Fruit fly (Drosophila melanogaster) whole organism, prepupa: ENCODE measurements around the gene CG6481.

Experiments
- CG10631 ChIP-seq: fragments of 200-800 bp; sonication (Bioruptor generic); optimal IDR thresholded peaks from 2 replicates; lab custom pipeline; 2016; ENCODE audit warnings: missing biosample characterization, missing genetic modification characterization
- CG10669 ChIP-seq: fragments of 200-800 bp; sonication (Bioruptor generic); optimal IDR thresholded peaks from 3 replicates; lab custom pipeline; 2018; ENCODE audit warnings: missing biosample characterization, mild to moderate bottlenecking, missing genetic modification characterization, moderate library complexity
- CG11294 ChIP-seq: fragments of 200-800 bp; sonication (Bioruptor generic); IDR thresholded peaks from 2 replicates; pipeline ENCODE4 v1.3.6; 2022; ENCODE audit warnings: missing biosample characterization, missing genetic modification characterization
- CG11762 ChIP-seq: fragments of 200-800 bp; sonication (Bioruptor generic); optimal IDR thresholded peaks from 3 replicates; lab custom pipeline; 2016; ENCODE audit warnings: missing biosample characterization, missing genetic modification characterization; ENCODE audit not compliant: insufficient read depth
- CG15336 ChIP-seq: fragments of 200-800 bp; sonication (Bioruptor generic); IDR thresholded peaks from 2 replicates; pipeline ENCODE4 v1.3.6; 2022; ENCODE audit warnings: missing biosample characterization, missing genetic modification characterization
- CG1621 ChIP-seq: fragments of 200-800 bp; sonication (Bioruptor generic); optimal IDR thresholded peaks from 3 replicates; lab custom pipeline; 2018; ENCODE audit warnings: missing biosample characterization, mild to moderate bottlenecking, missing genetic modification characterization
- CG16779 ChIP-seq: fragments of 200-800 bp; sonication (Bioruptor generic); optimal IDR thresholded peaks from 3 replicates; lab custom pipeline; 2017; ENCODE audit warnings: missing biosample characterization, mild to moderate bottlenecking, missing genetic modification characterization
- CG3032 ChIP-seq: fragments of 200-800 bp; optimal IDR thresholded peaks from 2 replicates; lab custom pipeline; 2019; ENCODE audit warnings: missing biosample characterization, mild to moderate bottlenecking, missing genetic modification characterization, moderate library complexity
- CG31627 ChIP-seq: fragments of 200-800 bp; sonication (Bioruptor generic); optimal IDR thresholded peaks from 3 replicates; lab custom pipeline; 2016; ENCODE audit warnings: missing biosample characterization, missing genetic modification characterization
- CG32006 ChIP-seq: fragments of 200-800 bp; sonication (Bioruptor generic); optimal IDR thresholded peaks from 3 replicates; lab custom pipeline; 2017; ENCODE audit warnings: missing biosample characterization, mild to moderate bottlenecking, missing genetic modification characterization
- CG34406 ChIP-seq: fragments of 200-800 bp; sonication (Bioruptor generic); optimal IDR thresholded peaks from 3 replicates; lab custom pipeline; 2016; ENCODE audit warnings: missing biosample characterization, missing genetic modification characterization
- CG3919 ChIP-seq: fragments of 200-800 bp; sonication (Bioruptor generic); optimal IDR thresholded peaks from 3 replicates; lab custom pipeline; 2016; ENCODE audit warnings: missing biosample characterization, missing genetic modification characterization
- CG4318 ChIP-seq: fragments of 200-800 bp; sonication (Bioruptor generic); optimal IDR thresholded peaks from 3 replicates; lab custom pipeline; 2017; ENCODE audit warnings: missing biosample characterization, mild to moderate bottlenecking, missing genetic modification characterization
- CG6276 ChIP-seq: fragments of 200-800 bp; sonication (Bioruptor generic); optimal IDR thresholded peaks from 2 replicates; lab custom pipeline; 2017; ENCODE audit warnings: missing biosample characterization, mild to moderate bottlenecking, missing genetic modification characterization
- CG6792 ChIP-seq: fragments of 200-800 bp; sonication (Bioruptor generic); optimal IDR thresholded peaks from 3 replicates; lab custom pipeline; 2016; ENCODE audit warnings: missing biosample characterization, missing genetic modification characterization
- CG6854 ChIP-seq: fragments of 200-800 bp; sonication (Bioruptor generic); optimal IDR thresholded peaks from 2 replicates; lab custom pipeline; 2017; ENCODE audit warnings: missing biosample characterization, mild to moderate bottlenecking, missing genetic modification characterization
- CG8119 ChIP-seq: fragments of 200-800 bp; sonication (Bioruptor generic); IDR thresholded peaks from 3 replicates; pipeline ENCODE4 v1.3.6; 2022; ENCODE audit warnings: missing biosample characterization, missing genetic modification characterization
- CG8319 ChIP-seq: fragments of 200-800 bp; sonication (Bioruptor generic); optimal IDR thresholded peaks from 3 replicates; lab custom pipeline; 2016; ENCODE audit warnings: missing biosample characterization, missing genetic modification characterization
- Eip75B ChIP-seq: fragments of 200-800 bp; sonication (Bioruptor generic); optimal IDR thresholded peaks from 3 replicates; lab custom pipeline; 2016; ENCODE audit warnings: missing biosample characterization, missing genetic modification characterization
- Eip78C ChIP-seq: fragments of 200-800 bp; sonication (Bioruptor generic); peaks from one replicate; lab custom pipeline; 2016; ENCODE audit warnings: missing biosample characterization, missing genetic modification characterization
- Eip93F ChIP-seq: fragments of 200-800 bp; sonication (Bioruptor generic); optimal IDR thresholded peaks from 2 replicates; lab custom pipeline; 2016; ENCODE audit warnings: missing biosample characterization, mild to moderate bottlenecking, missing genetic modification characterization
- Ets21C ChIP-seq: fragments of 200-800 bp; sonication (Bioruptor generic); optimal IDR thresholded peaks from 3 replicates; lab custom pipeline; 2016; ENCODE audit warnings: missing biosample characterization, missing genetic modification characterization
- Gug ChIP-seq: fragments of 200-800 bp; sonication (Bioruptor generic); IDR thresholded peaks from 2 replicates; pipeline ENCODE4 v1.3.6; 2022; ENCODE audit warnings: missing biosample characterization, missing genetic modification characterization
- Hr38 ChIP-seq: sonication (Bioruptor generic); optimal IDR thresholded peaks from 2 replicates; lab custom pipeline; 2016; ENCODE audit warnings: missing biosample characterization, missing genetic modification characterization
- Lpt ChIP-seq: fragments of 200-800 bp; sonication (Bioruptor generic); optimal IDR thresholded peaks from 3 replicates; lab custom pipeline; 2016; ENCODE audit warnings: missing biosample characterization, missing genetic modification characterization
- OdsH ChIP-seq: fragments of 200-800 bp; sonication (Bioruptor generic); optimal IDR thresholded peaks from 3 replicates; lab custom pipeline; 2016; ENCODE audit warnings: missing biosample characterization, missing genetic modification characterization
- Smox ChIP-seq: fragments of 200-800 bp; sonication (Bioruptor generic); optimal IDR thresholded peaks from 3 replicates; lab custom pipeline; 2016; ENCODE audit warnings: missing biosample characterization, missing genetic modification characterization
- Sox102F ChIP-seq: fragments of 200-800 bp; sonication (Bioruptor generic); optimal IDR thresholded peaks from 2 replicates; lab custom pipeline; 2016; ENCODE audit warnings: missing biosample characterization, mild to moderate bottlenecking, missing genetic modification characterization
- Sox15 ChIP-seq: fragments of 200-800 bp; sonication (Bioruptor generic); optimal IDR thresholded peaks from 3 replicates; lab custom pipeline; 2016; ENCODE audit warnings: missing biosample characterization, missing genetic modification characterization
- achi ChIP-seq: fragments of 200-800 bp; sonication (Bioruptor generic); optimal IDR thresholded peaks from 3 replicates; lab custom pipeline; 2016; ENCODE audit warnings: missing biosample characterization, missing genetic modification characterization
- acj6 ChIP-seq: fragments of 200-800 bp; sonication (Bioruptor generic); optimal IDR thresholded peaks from 3 replicates; lab custom pipeline; 2016; ENCODE audit warnings: missing biosample characterization, missing genetic modification characterization
- cyc ChIP-seq: fragments of 200-800 bp; sonication (Bioruptor generic); optimal IDR thresholded peaks from 3 replicates; lab custom pipeline; 2016; ENCODE audit warnings: missing biosample characterization, missing genetic modification characterization
- dac ChIP-seq: fragments of 200-800 bp; sonication (Bioruptor generic); optimal IDR thresholded peaks from 2 replicates; lab custom pipeline; 2017; ENCODE audit warnings: missing biosample characterization, mild to moderate bottlenecking, missing genetic modification characterization
- dsx ChIP-seq: fragments of 200-800 bp; optimal IDR thresholded peaks from 3 replicates; lab custom pipeline; 2019; ENCODE audit warnings: missing biosample characterization, mild to moderate bottlenecking, missing genetic modification characterization, moderate library complexity; ENCODE audit not compliant: poor library complexity, severe bottlenecking
- eg ChIP-seq: fragments of 200-800 bp; sonication (Bioruptor generic); IDR thresholded peaks from 3 replicates; pipeline ENCODE4 v1.3.6; 2022; ENCODE audit warnings: missing biosample characterization, missing genetic modification characterization
- esn ChIP-seq: fragments of 200-800 bp; sonication (Bioruptor generic); optimal IDR thresholded peaks from 2 replicates; lab custom pipeline; 2016; ENCODE audit warnings: missing biosample characterization, mild to moderate bottlenecking, missing genetic modification characterization, moderate library complexity
- fd85E ChIP-seq: fragments of 200-800 bp; sonication (Bioruptor generic); optimal IDR thresholded peaks from 3 replicates; lab custom pipeline; 2016; ENCODE audit warnings: missing biosample characterization, missing genetic modification characterization
- lz ChIP-seq: fragments of 200-800 bp; sonication (Bioruptor generic); optimal IDR thresholded peaks from 3 replicates; lab custom pipeline; 2016; ENCODE audit warnings: missing biosample characterization, missing genetic modification characterization
- net ChIP-seq: fragments of 200-800 bp; sonication (Bioruptor generic); optimal IDR thresholded peaks from 3 replicates; lab custom pipeline; 2016; ENCODE audit warnings: missing biosample characterization, missing genetic modification characterization
- pdm3 ChIP-seq: fragments of 200-800 bp; sonication (Bioruptor generic); optimal IDR thresholded peaks from 3 replicates; lab custom pipeline; 2016; ENCODE audit warnings: missing biosample characterization, missing genetic modification characterization
- salr ChIP-seq, 2 experiments: fragments of 200-800 bp; sonication (Bioruptor generic); optimal IDR thresholded peaks; 3 replicates each; lab custom pipeline; 2016 to 2018; ENCODE audit warnings: missing biosample characterization in 2 of 2, missing genetic modification characterization in 2 of 2, mild to moderate bottlenecking in 1 of 2
- spab ChIP-seq: fragments of 200-800 bp; sonication (Bioruptor generic); optimal IDR thresholded peaks from 2 replicates; lab custom pipeline; 2017; ENCODE audit warnings: missing biosample characterization, mild to moderate bottlenecking, missing genetic modification characterization, missing genetic modification reagents
- ss ChIP-seq, 2 experiments: fragments of 200-800 bp; sonication (Bioruptor generic); optimal IDR thresholded peaks; 2 replicates in 1 of 2; 3 replicates in 1 of 2; lab custom pipeline; 2017 to 2018; ENCODE audit warnings: mild to moderate bottlenecking in 2 of 2, missing biosample characterization in 2 of 2, missing genetic modification characterization in 2 of 2, moderate library complexity in 1 of 2
- svp ChIP-seq: fragments of 200-800 bp; sonication (Bioruptor generic); peaks from one replicate; lab custom pipeline; 2016; ENCODE audit warnings: missing biosample characterization, missing genetic modification characterization
- vri ChIP-seq: fragments of 200-800 bp; sonication (Bioruptor generic); optimal IDR thresholded peaks from 3 replicates; lab custom pipeline; 2016; ENCODE audit warnings: missing biosample characterization, mild to moderate bottlenecking, missing genetic modification characterization

Gene CG6481

dm6 chrX:18546785-18547184 is 24.5 kb upstream of the CG6481 start (continued):
- TF ChIP-seq lz (peak; percentile 57), CG3919 (GFP tag; lab: Kevin White, UChicago) (peak; percentile 27), CG8319 (GFP tag; lab: Kevin White, UChicago) (no peak), pdm3 (GFP tag; lab: Kevin White, UChicago) (peak; percentile 77), CG10669 (GFP tag; lab: Kevin White, UChicago) (peak; percentile 30), Eip75B (GFP tag; lab: Kevin White, UChicago) (peak; percentile 26), dac (GFP tag; lab: Kevin White, UChicago) (peak; percentile 41), Ets21C (GFP tag; lab: Kevin White, UChicago) (peak; percentile 12), Gug (peak; percentile 87), CG6792 (peak; percentile 43), Sox102F (GFP tag; lab: Kevin White, UChicago) (peak; percentile 25), Eip93F (GFP tag; lab: Kevin White, UChicago) (no peak), achi (GFP tag; lab: Kevin White, UChicago) (peak; percentile 54), CG1621 (tag; lab: Kevin White, UChicago) (peak; percentile 11), CG4318 (GFP tag; lab: Kevin White, UChicago) (peak; percentile 62), CG6854 (GFP tag; lab: Kevin White, UChicago) (no peak), CG32006 (peak; percentile 86), acj6 (GFP tag; lab: Kevin White, UChicago) (peak; percentile 51), CG16779 (tag; lab: Kevin White, UChicago) (no peak), Lpt (GFP tag; lab: Kevin White, UChicago) (peak; percentile 41), cyc (peak; percentile 39), spab (GFP tag; lab: Kevin White, UChicago) (no peak), CG34406 (peak; percentile 20), CG11762 (GFP tag; lab: Kevin White, UChicago) (peak; percentile 19), fd85E (GFP tag; lab: Kevin White, UChicago) (no peak), Smox (GFP tag; lab: Kevin White, UChicago) (peak; percentile 33), CG10631 (GFP tag; lab: Kevin White, UChicago) (peak; percentile 38), eg (peak; percentile 94), salr (GFP tag; optimal IDR thresholded peaks at IDR 0.05; lab: Kevin White, UChicago) (peak; percentile 8 to 25), CG6276 (GFP tag; lab: Kevin White, UChicago) (peak; percentile 59), CG15336 (GFP tag; lab: Robert Waterston, UW) (peak; percentile 91), CG11294 (GFP tag; lab: Robert Waterston, UW) (peak; percentile 89), Eip78C (GFP tag; lab: Kevin White, UChicago) (peak; percentile 81)

dm6 chrX:18545157-18545556 is 22.9 kb upstream of the CG6481 start:
- TF ChIP-seq spab (GFP tag; lab: Kevin White, UChicago) (no peak), OdsH (no peak), salr (GFP tag; optimal IDR thresholded peaks at IDR 0.05; lab: Kevin White, UChicago) (no peak)

dm6 chrX:18544732-18545131 is 22.5 kb upstream of the CG6481 start:
- TF ChIP-seq lz (no peak), svp (GFP tag; lab: Kevin White, UChicago) (peak; percentile 25), CG1621 (tag; lab: Kevin White, UChicago) (peak; percentile 52), CG32006 (no peak), OdsH (peak; percentile 2), fd85E (GFP tag; lab: Kevin White, UChicago) (no peak), esn (GFP tag; lab: Kevin White, UChicago) (no peak), CG3032 (peak; percentile 42), cyc (no peak), acj6 (GFP tag; lab: Kevin White, UChicago) (no peak), ss (GFP tag; optimal IDR thresholded peaks at IDR 0.05; lab: Kevin White, UChicago) (peak; percentile 79 to 85), CG11762 (GFP tag; lab: Kevin White, UChicago) (no peak), CG6792 (no peak), Lpt (GFP tag; lab: Kevin White, UChicago) (peak; percentile 26), achi (GFP tag; lab: Kevin White, UChicago) (peak; percentile 27), CG31627 (GFP tag; lab: Kevin White, UChicago) (no peak), Smox (GFP tag; lab: Kevin White, UChicago) (no peak), Sox102F (GFP tag; lab: Kevin White, UChicago) (no peak), CG10631 (GFP tag; lab: Kevin White, UChicago) (no peak), Sox15 (GFP tag; lab: Kevin White, UChicago) (no peak), dsx (peak; percentile 47), CG3919 (GFP tag; lab: Kevin White, UChicago) (peak; percentile 5), net (GFP tag; lab: Kevin White, UChicago) (peak; percentile 42), pdm3 (GFP tag; lab: Kevin White, UChicago) (peak; percentile 7), vri (GFP tag; lab: Kevin White, UChicago) (peak; percentile 6), salr (GFP tag; optimal IDR thresholded peaks at IDR 0.05; lab: Kevin White, UChicago) (peak; percentile 33 to 53), Hr38 (GFP tag; lab: Kevin White, UChicago) (no peak), CG8119 (GFP tag; lab: Robert Waterston, UW) (peak; percentile 36; the same call in 1 of the 3 replicates), CG16779 (tag; lab: Kevin White, UChicago) (peak; percentile 45), Gug (no peak), Ets21C (GFP tag; lab: Kevin White, UChicago) (no peak)
